Fruit fly (Drosophila melanogaster): ENCODE results near the gene Jhbp3.

Gene Jhbp3

dm6 chr3R:4995549-4996277 lies 40.7 kb upstream of the Jhbp3 start (continued):
- TF ChIP-seq CG4318 (GFP tag; optimal IDR thresholded peaks at IDR 0.05) (no peak), Sox14 (GFP tag; optimal IDR thresholded peaks at IDR 0.05) (no peak), CG10631 (GFP tag; optimal IDR thresholded peaks at IDR 0.05) (no peak), svp (GFP tag) (peak; percentile 64), fd85E (GFP tag; optimal IDR thresholded peaks at IDR 0.05) (no peak), CG11294 (GFP tag; IDR thresholded peaks at IDR 0.05) (no peak), CG3919 (GFP tag; optimal IDR thresholded peaks at IDR 0.05) (no peak)

- TF ChIP-seq pdm3 (GFP tag; optimal IDR thresholded peaks at IDR 0.05) (no peak), CG4318 (GFP tag; optimal IDR thresholded peaks at IDR 0.05) (no peak), achi (GFP tag; optimal IDR thresholded peaks at IDR 0.05) (no peak), fd59A (GFP tag; optimal IDR thresholded peaks at IDR 0.05) (no peak), CG15336 (GFP tag; IDR thresholded peaks at IDR 0.05) (no peak), eg (GFP tag; IDR thresholded peaks at IDR 0.05) (0 out of 3 replicates have a peak, but pooled peaks have one; percentile 35), spab (GFP tag; optimal IDR thresholded peaks at IDR 0.05) (no peak), Gug (GFP tag; IDR thresholded peaks at IDR 0.05) (no peak)
Measured at dm6 chr3R:4994659-4995058, 39.6 kb upstream of the Jhbp3 start.

DNA sequence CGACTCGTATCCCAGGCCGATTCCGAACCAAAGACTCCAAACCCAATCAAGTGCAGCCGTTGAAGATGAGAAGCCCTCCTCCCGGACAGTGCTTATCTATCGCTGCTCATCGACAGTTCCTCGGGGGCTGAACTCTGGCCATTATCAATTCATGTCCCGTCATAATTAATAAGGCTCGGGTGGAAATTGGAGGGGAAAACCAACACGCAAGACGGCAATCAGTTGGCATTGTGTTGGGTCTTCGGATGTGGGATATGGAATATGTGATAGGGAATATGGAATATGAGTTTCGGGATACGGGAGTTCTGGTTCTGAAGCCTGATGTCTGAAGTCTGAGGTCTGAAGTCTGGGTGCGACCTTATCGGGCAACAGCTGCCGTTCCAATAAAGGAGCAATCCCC lies 38.3 kb upstream of the Jhbp3 start:
- TF ChIP-seq CG6808 (GFP tag; optimal IDR thresholded peaks at IDR 0.05), result peak; percentile 39
- TF ChIP-seq Eip78C (GFP tag), result peak; percentile 32
- TF ChIP-seq Met (GFP tag; optimal IDR thresholded peaks at IDR 0.05), result no peak
- peak; percentile 97 for TF ChIP-seq svp (GFP tag)
- peak; percentile 29 to 85 for TF ChIP-seq ss (GFP tag; optimal IDR thresholded peaks at IDR 0.05)
- TF ChIP-seq CG6854 (GFP tag; optimal IDR thresholded peaks at IDR 0.05), result peak; percentile 36
- TF ChIP-seq CG6276 (GFP tag; optimal IDR thresholded peaks at IDR 0.05), result no peak

- TF ChIP-seq Eip93F (GFP tag; optimal IDR thresholded peaks at IDR 0.05) (no peak), fkh (GFP tag; optimal IDR thresholded peaks at IDR 0.05) (peak; percentile 99), Smox (GFP tag; optimal IDR thresholded peaks at IDR 0.05) (no peak), CG6854 (GFP tag; optimal IDR thresholded peaks at IDR 0.05) (peak; percentile 32), CG32006 (GFP tag; optimal IDR thresholded peaks at IDR 0.05) (no peak), vri (GFP tag; optimal IDR thresholded peaks at IDR 0.05) (peak; percentile 48), esn (GFP tag; optimal IDR thresholded peaks at IDR 0.05) (peak; percentile 16), Eip75B (GFP tag; optimal IDR thresholded peaks at IDR 0.05) (no peak), CG3032 (tag; optimal IDR thresholded peaks at IDR 0.05) (no peak), CG11294 (GFP tag; IDR thresholded peaks at IDR 0.05) (no peak), cyc (GFP tag; optimal IDR thresholded peaks at IDR 0.05) (no peak), CG6808 (GFP tag; optimal IDR thresholded peaks at IDR 0.05) (peak; percentile 13), Eip78C (GFP tag) (peak; percentile 75), pdm3 (GFP tag; optimal IDR thresholded peaks at IDR 0.05) (no peak), svp (GFP tag) (peak; percentile 53)
Measured at dm6 chr3R:4992227-4992737, 37.2 kb upstream of the Jhbp3 start.

DNA sequence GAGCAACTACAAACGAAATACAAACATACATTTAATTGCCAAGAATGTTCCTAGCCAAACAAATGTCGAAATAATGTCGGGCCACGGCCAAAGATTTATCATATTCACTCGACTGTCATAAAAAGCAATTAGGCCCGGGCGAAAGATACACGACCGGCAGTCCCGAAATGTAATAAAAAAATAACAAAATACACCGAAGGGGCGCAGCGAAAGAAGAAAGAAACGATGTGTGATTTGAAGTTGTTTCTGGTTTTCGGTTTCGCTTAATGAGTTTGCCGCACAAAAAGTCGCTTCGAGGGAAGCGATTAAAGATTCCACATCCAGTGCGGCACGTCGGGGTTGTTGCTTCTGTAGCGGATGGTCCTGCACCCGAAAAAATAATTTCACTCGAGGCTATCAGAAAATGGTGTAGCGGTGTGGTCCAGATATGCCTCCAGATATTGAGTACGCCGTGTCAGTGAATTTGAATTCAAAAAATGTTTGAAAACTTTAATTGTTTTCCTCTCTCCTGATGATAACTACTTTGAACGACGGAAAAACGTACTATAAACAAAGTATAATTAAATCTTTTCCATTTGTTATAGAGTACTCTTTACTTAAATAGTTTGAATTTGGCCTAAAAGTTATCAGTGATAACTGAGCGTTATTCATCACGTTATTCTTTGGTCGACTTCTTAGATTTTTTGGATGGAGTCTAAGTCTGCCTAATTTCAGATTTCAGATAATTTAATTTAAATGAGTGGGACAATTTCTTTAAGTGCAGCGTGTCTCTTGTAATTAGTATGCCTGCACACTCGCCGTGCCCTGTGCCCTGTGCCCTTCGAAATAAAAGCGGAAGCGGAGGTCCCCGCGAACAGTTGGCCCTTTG lies 34.3 kb upstream of the Jhbp3 start:
- TF ChIP-seq fd59A (GFP tag; optimal IDR thresholded peaks at IDR 0.05) (peak; percentile 26), Sox14 (GFP tag; optimal IDR thresholded peaks at IDR 0.05) (peak; percentile 36), CG6163 (GFP tag; IDR thresholded peaks at IDR 0.05) (no peak), Blimp-1 (GFP tag; optimal IDR thresholded peaks at IDR 0.05) (no peak), Met (GFP tag; optimal IDR thresholded peaks at IDR 0.05) (peak; percentile 81), CG16779 (tag; optimal IDR thresholded peaks at IDR 0.05) (peak; percentile 22), Sox15 (GFP tag; optimal IDR thresholded peaks at IDR 0.05) (peak; percentile 39), CG6808 (GFP tag; optimal IDR thresholded peaks at IDR 0.05) (peak; percentile 36), CG9139 (GFP tag; optimal IDR thresholded peaks at IDR 0.05) (no peak), acj6 (GFP tag; optimal IDR thresholded peaks at IDR 0.05) (peak; percentile 58), eg (GFP tag; IDR thresholded peaks at IDR 0.05) (no peak), net (GFP tag; optimal IDR thresholded peaks at IDR 0.05) (peak; percentile 45), spab (GFP tag; optimal IDR thresholded peaks at IDR 0.05) (peak; percentile 38), Ets21C (GFP tag; optimal IDR thresholded peaks at IDR 0.05) (peak; percentile 55), Gug (GFP tag; IDR thresholded peaks at IDR 0.05) (no peak), Sox102F (GFP tag; optimal IDR thresholded peaks at IDR 0.05) (peak; percentile 67), achi (GFP tag; optimal IDR thresholded peaks at IDR 0.05) (peak; percentile 42), lz (GFP tag; optimal IDR thresholded peaks at IDR 0.05) (peak; percentile 67), CG6792 (GFP tag; optimal IDR thresholded peaks at IDR 0.05) (peak; percentile 58), CG11294 (GFP tag; IDR thresholded peaks at IDR 0.05) (no peak)

Measured in whole organism, prepupa.